Worm (Caenorhabditis elegans): ENCODE measurements around the gene Y57G11C.51.

The Y57G11C.51 gene

ce11 chrIV:14781537-14781936, 7.2 kb upstream of the Y57G11C.51 start, which contains the start of gene Y57G11C.8:
Gene Y57G11C.8, plus strand, starts transcription at chrIV:14781837.
- TF ChIP-seq pha-4 (tag; optimal IDR thresholded peaks at IDR 0.05), result no peak
- TF ChIP-seq zip-5 (tag; optimal IDR thresholded peaks at IDR 0.05), result no peak
- no peak for TF ChIP-seq Y22D7AL.16 (tag; optimal IDR thresholded peaks at IDR 0.05)
- TF ChIP-seq ceh-45 (GFP tag; IDR thresholded peaks at IDR 0.05), result no peak
- TF ChIP-seq dmd-4 (tag; optimal IDR thresholded peaks at IDR 0.05; ENCODE audit: borderline replicate concordance), result no peak
- no peak for TF ChIP-seq syd-9 (tag; optimal IDR thresholded peaks at IDR 0.05)

- TF ChIP-seq sdc-2 (tag; optimal IDR thresholded peaks at IDR 0.05) (no peak), nhr-11 (tag; optimal IDR thresholded peaks at IDR 0.05) (no peak), zip-5 (tag; optimal IDR thresholded peaks at IDR 0.05) (no peak), ceh-30 (tag; optimal IDR thresholded peaks at IDR 0.05) (no peak), ceh-22 (tag; optimal IDR thresholded peaks at IDR 0.05) (no peak), ceh-24 (tag; optimal IDR thresholded peaks at IDR 0.05) (no peak), tbx-7 (tag; optimal IDR thresholded peaks at IDR 0.05) (no peak), nhr-232 (tag; optimal IDR thresholded peaks at IDR 0.05) (no peak), hlh-13 (GFP tag; optimal IDR thresholded peaks at IDR 0.05) (no peak), unc-42 (tag; optimal IDR thresholded peaks at IDR 0.05) (no peak), hlh-6 (tag; optimal IDR thresholded peaks at IDR 0.05) (no peak), syd-9 (tag; optimal IDR thresholded peaks at IDR 0.05) (no peak), nfya-1 (tag; optimal IDR thresholded peaks at IDR 0.05) (no peak), odd-2 (tag; optimal IDR thresholded peaks at IDR 0.05) (no peak), ceh-6 (GFP tag; optimal IDR thresholded peaks at IDR 0.05) (no peak), ref-2 (tag; optimal IDR thresholded peaks at IDR 0.05) (no peak), ceh-2 (tag; optimal IDR thresholded peaks at IDR 0.05) (no peak)
Observed at ce11 chrIV:14773280-14774071, 878 bp downstream of the Y57G11C.51 start, which contains the start of gene Y57G11C.36. Gene Y57G11C.36, minus strand, starts transcription at chrIV:14773781.

ce11 chrIV:14771325-14771724, 3.0 kb downstream of the Y57G11C.51 start, which contains the start of gene degl-1:
Gene degl-1, minus strand, starts transcription at chrIV:14771425.
- TF ChIP-seq gmeb-2 (tag; optimal IDR thresholded peaks at IDR 0.05) (no peak), nfya-1 (tag; optimal IDR thresholded peaks at IDR 0.05) (no peak)

ce11 chrIV:14770663-14771062, 3.7 kb downstream of the Y57G11C.51 start:
- TF ChIP-seq odd-2 (tag; optimal IDR thresholded peaks at IDR 0.05), result no peak
- TF ChIP-seq ceh-9 (tag; optimal IDR thresholded peaks at IDR 0.05), result no peak

ce11 chrIV:14769218-14769835, 5.0 kb downstream of the Y57G11C.51 start, which contains the start of gene Y57G11C.43:
Gene Y57G11C.43, plus strand, starts transcription at chrIV:14769441.
- no peak for TF ChIP-seq hlh-13 (GFP tag; optimal IDR thresholded peaks at IDR 0.05)
- TF ChIP-seq elt-2 (tag; optimal IDR thresholded peaks at IDR 0.05), result no peak
- no peak for TF ChIP-seq ref-2 (tag; optimal IDR thresholded peaks at IDR 0.05)
- TF ChIP-seq tbx-2 (tag; optimal IDR thresholded peaks at IDR 0.05), result no peak
- no peak for TF ChIP-seq K02D7.2 (tag; optimal IDR thresholded peaks at IDR 0.05)
- TF ChIP-seq lim-6 (tag; optimal IDR thresholded peaks at IDR 0.05), result no peak
- TF ChIP-seq syd-9 (tag; optimal IDR thresholded peaks at IDR 0.05), result no peak
- no peak for TF ChIP-seq pax-1 (tag; optimal IDR thresholded peaks at IDR 0.05)
- no peak for TF ChIP-seq dve-1 (tag; optimal IDR thresholded peaks at IDR 0.05)
- no peak for TF ChIP-seq ceh-24 (tag; optimal IDR thresholded peaks at IDR 0.05)
- TF ChIP-seq fkh-10 (GFP tag; optimal IDR thresholded peaks at IDR 0.05), result no peak
- TF ChIP-seq hlh-8 (tag; optimal IDR thresholded peaks at IDR 0.05), result no peak
- no peak for TF ChIP-seq hlh-15 (tag; optimal IDR thresholded peaks at IDR 0.05)
- no peak for TF ChIP-seq unc-86 (tag; optimal IDR thresholded peaks at IDR 0.05)
- no peak for TF ChIP-seq tbx-7 (tag; optimal IDR thresholded peaks at IDR 0.05)

Data from whole organism, late embryonic.